Worm (Caenorhabditis elegans) whole organism, L3 larva: ENCODE results near the gene hlh-25.

Source experiments
- R02D3.7 ChIP-seq: fragments of 150-350 bp; optimal IDR thresholded peaks from 2 replicates; lab custom pipeline; 2014; ENCODE audit warnings: missing biosample characterization, missing genetic modification characterization
- ZK546.5 ChIP-seq: sonication (generic microtip); optimal IDR thresholded peaks from 2 replicates; lab custom pipeline; 2017; ENCODE audit warnings: missing biosample characterization, missing genetic modification characterization
- aly-2 ChIP-seq: fragments of 150-350 bp; optimal IDR thresholded peaks from 2 replicates; lab custom pipeline; 2014; ENCODE audit warnings: missing biosample characterization, missing genetic modification characterization
- ama-1 ChIP-seq: fragments of 150-350 bp; optimal IDR thresholded peaks from 2 replicates; lab custom pipeline; 2018
- ceh-16 ChIP-seq: sonication (generic microtip); optimal IDR thresholded peaks from 2 replicates; lab custom pipeline; 2017; ENCODE audit warnings: missing biosample characterization, missing genetic modification characterization
- ceh-28 ChIP-seq: fragments of 150-350 bp; optimal IDR thresholded peaks from 2 replicates; lab custom pipeline; 2014; ENCODE audit warnings: missing biosample characterization, missing genetic modification reagents, missing genetic modification characterization
- ceh-9 ChIP-seq: sonication (generic microtip); optimal IDR thresholded peaks from 2 replicates; lab custom pipeline; 2018; ENCODE audit warnings: missing biosample characterization, missing genetic modification characterization
- egl-5 ChIP-seq: fragments of 150-350 bp; optimal IDR thresholded peaks from 2 replicates; lab custom pipeline; 2017; ENCODE audit warnings: missing biosample characterization, missing genetic modification reagents, missing genetic modification characterization, inconsistent platforms
- elt-1 ChIP-seq: fragments of 150-350 bp; optimal IDR thresholded peaks from 2 replicates; lab custom pipeline; 2014; ENCODE audit warnings: missing biosample characterization, missing genetic modification characterization
- elt-2 ChIP-seq: sonication (generic microtip); optimal IDR thresholded peaks from 2 replicates; lab custom pipeline; 2016; ENCODE audit warnings: missing genetic modification reagents, mild to moderate bottlenecking, missing genetic modification characterization, missing compliant biosample characterization
- elt-3 ChIP-seq, 3 experiments: fragments of 150-350 bp in 1 of 3; sonication (generic microtip) in 2 of 3; optimal IDR thresholded peaks; 2 replicates in 2 of 3; 4 replicates in 1 of 3; lab custom pipeline; 2014 to 2017; ENCODE audit warnings: missing biosample characterization in 3 of 3, missing genetic modification characterization in 3 of 3
- fkh-2 ChIP-seq: fragments of 150-350 bp; optimal IDR thresholded peaks from 2 replicates; lab custom pipeline; 2014; ENCODE audit warnings: missing biosample characterization, missing genetic modification reagents, missing genetic modification characterization
- fos-1 ChIP-seq: fragments of 150-350 bp; optimal IDR thresholded peaks from 2 replicates; lab custom pipeline; 2014; ENCODE audit warnings: missing biosample characterization, missing genetic modification characterization
- hmg-11 ChIP-seq: sonication (generic microtip); optimal IDR thresholded peaks from 2 replicates; lab custom pipeline; 2016; ENCODE audit warnings: missing genetic modification characterization, missing compliant biosample characterization
- jun-1 ChIP-seq: fragments of 150-350 bp; optimal IDR thresholded peaks from 2 replicates; lab custom pipeline; 2014; ENCODE audit warnings: missing biosample characterization, missing genetic modification reagents, missing genetic modification characterization
- lin-15B ChIP-seq: fragments of 150-350 bp; optimal IDR thresholded peaks from 2 replicates; lab custom pipeline; 2014; ENCODE audit warnings: missing biosample characterization, missing genetic modification characterization
- lin-39 ChIP-seq: fragments of 150-350 bp; optimal IDR thresholded peaks from 2 replicates; lab custom pipeline; 2018; ENCODE audit warnings: missing biosample characterization, missing genetic modification reagents, missing genetic modification characterization
- mdl-1 ChIP-seq: fragments of 150-350 bp; optimal IDR thresholded peaks from 2 replicates; lab custom pipeline; 2014; ENCODE audit warnings: missing biosample characterization, missing genetic modification characterization
- mml-1 ChIP-seq: fragments of 150-350 bp; sonication (generic microtip); optimal IDR thresholded peaks from 3 replicates; lab custom pipeline; 2014; ENCODE audit warnings: missing biosample characterization, missing genetic modification characterization
- nfya-1 ChIP-seq: sonication (generic microtip); optimal IDR thresholded peaks from 2 replicates; lab custom pipeline; 2017; ENCODE audit warnings: missing genetic modification characterization, mild to moderate bottlenecking, missing compliant biosample characterization, antibody characterized with exemption, moderate library complexity; ENCODE audit not compliant: insufficient read depth
- nhr-23 ChIP-seq: fragments of 150-350 bp; optimal IDR thresholded peaks from 2 replicates; lab custom pipeline; 2014; ENCODE audit warnings: missing biosample characterization, missing genetic modification reagents, missing genetic modification characterization
- nhr-25 ChIP-seq: sonication (generic microtip); optimal IDR thresholded peaks from 2 replicates; lab custom pipeline; 2017; ENCODE audit warnings: missing biosample characterization, missing genetic modification characterization
- nhr-28 ChIP-seq: fragments of 150-350 bp; optimal IDR thresholded peaks from 2 replicates; lab custom pipeline; 2014; ENCODE audit warnings: missing biosample characterization, missing genetic modification characterization
- nhr-43 ChIP-seq: sonication (generic microtip); optimal IDR thresholded peaks from 2 replicates; lab custom pipeline; 2016; ENCODE audit warnings: mild to moderate bottlenecking, missing genetic modification characterization, missing compliant biosample characterization; ENCODE audit not compliant: poor library complexity, severe bottlenecking
- nhr-67 ChIP-seq: fragments of 150-350 bp; optimal IDR thresholded peaks from 2 replicates; lab custom pipeline; 2014; ENCODE audit warnings: missing biosample characterization, missing genetic modification characterization
- nhr-76 ChIP-seq: fragments of 150-350 bp; sonication (generic microtip); optimal IDR thresholded peaks from 5 replicates; lab custom pipeline; 2014; ENCODE audit warnings: missing biosample characterization, missing genetic modification characterization
- pha-4 ChIP-seq: fragments of 150-350 bp; optimal IDR thresholded peaks from 2 replicates; lab custom pipeline; 2014; ENCODE audit warnings: missing biosample characterization, missing genetic modification reagents, missing genetic modification characterization
- pqm-1 ChIP-seq: fragments of 150-350 bp; optimal IDR thresholded peaks from 2 replicates; lab custom pipeline; 2017; ENCODE audit warnings: missing biosample characterization, missing genetic modification characterization, inconsistent platforms
- sea-2 ChIP-seq: fragments of 150-350 bp; sonication (generic microtip); optimal IDR thresholded peaks from 4 replicates; lab custom pipeline; 2014; ENCODE audit warnings: missing biosample characterization, missing genetic modification reagents, missing genetic modification characterization
- skn-1 ChIP-seq: fragments of 150-350 bp; optimal IDR thresholded peaks from 2 replicates; lab custom pipeline; 2014; ENCODE audit warnings: missing biosample characterization, missing genetic modification characterization
- zag-1 ChIP-seq: fragments of 150-350 bp; optimal IDR thresholded peaks from 2 replicates; lab custom pipeline; 2014; ENCODE audit warnings: missing biosample characterization, missing genetic modification characterization
- ztf-11 ChIP-seq: fragments of 150-350 bp; optimal IDR thresholded peaks from 2 replicates; lab custom pipeline; 2014; ENCODE audit warnings: missing biosample characterization, missing genetic modification characterization
- ztf-4 ChIP-seq: fragments of 150-350 bp; optimal IDR thresholded peaks from 2 replicates; lab custom pipeline; 2014; ENCODE audit warnings: missing biosample characterization, missing genetic modification characterization

The hlh-25 gene

DNA sequence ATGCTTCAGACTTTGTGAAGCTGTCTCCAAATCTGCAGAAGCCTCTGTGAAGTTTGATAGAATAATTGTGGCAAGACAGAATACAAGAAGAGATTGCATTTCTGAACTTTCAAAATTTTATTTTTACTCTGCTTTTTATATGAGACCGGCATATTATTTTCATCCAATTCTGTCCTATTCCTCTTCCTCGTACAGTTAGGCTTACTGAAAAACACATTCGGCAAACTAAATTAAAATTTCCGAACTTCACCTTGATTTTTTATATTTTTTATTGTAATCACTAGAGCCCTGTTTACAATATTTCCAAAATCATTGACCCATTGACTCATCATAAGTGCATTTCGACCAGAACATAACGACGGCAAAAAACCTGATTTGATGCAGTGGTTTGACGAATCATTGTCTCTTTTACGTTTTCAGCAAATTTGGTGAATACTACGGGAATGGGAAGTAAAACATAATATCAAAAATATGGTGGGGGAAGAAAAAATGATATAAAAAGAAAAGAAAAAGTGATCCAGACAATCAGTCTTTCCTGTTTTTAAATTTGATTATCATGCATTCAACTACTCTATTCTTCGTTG lies 36.8 kb upstream of the hlh-25 start, which contains the start of the genes suex-1 and F12A10.9:
suex-1 (minus strand) TSS at position 101 of the 584 bp plus-strand sequence.
F12A10.9 (plus strand) TSS at position 534 of the 584 bp plus-strand sequence.
- TF ChIP-seq nhr-28 (tag; lab: Kevin White, UChicago) (no peak), R02D3.7 (tag; lab: Kevin White, UChicago) (no peak), skn-1 (tag; lab: Kevin White, UChicago) (no peak), nfya-1 (tag; lab: Kevin White, UChicago) (no peak), nhr-25 (tag; lab: Kevin White, UChicago) (no peak), mml-1 (tag; lab: Kevin White, UChicago) (no peak), nhr-67 (tag; lab: Kevin White, UChicago) (no peak), mdl-1 (tag; lab: Kevin White, UChicago) (no peak), lin-15B (no peak), elt-2 (tag; lab: Kevin White, UChicago) (no peak), ztf-11 (no peak), pqm-1 (no peak), ceh-28 (tag; lab: Kevin White, UChicago) (no peak), ZK546.5 (tag; lab: Kevin White, UChicago) (no peak), zag-1 (no peak), ceh-16 (tag; lab: Kevin White, UChicago) (no peak), ama-1 (lab: Kevin White, UChicago) (no peak)

DNA sequence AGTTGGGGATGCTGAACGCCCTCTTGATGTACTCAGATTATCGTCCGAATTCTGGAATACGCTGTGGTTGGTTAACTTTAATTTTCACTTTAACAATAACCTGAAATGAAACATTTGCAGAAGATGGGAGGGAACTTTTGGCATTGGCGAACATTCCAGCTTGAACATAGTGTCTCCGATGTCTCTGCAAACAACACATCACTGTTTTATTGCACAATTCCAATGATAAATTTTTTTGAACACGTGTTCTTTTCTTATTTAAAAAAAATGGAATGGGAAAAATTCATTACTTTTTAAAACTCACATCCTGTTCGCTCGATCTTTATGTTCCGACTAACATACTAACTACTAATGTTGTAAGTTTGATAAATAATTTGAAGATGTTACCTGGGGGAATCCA lies 34.6 kb upstream of the hlh-25 start, which contains the start of gene fzy-1:
fzy-1 (plus strand) TSS at position 301 of the 400 bp plus-strand sequence.
- TF ChIP-seq fos-1 (no peak), ztf-4 (no peak), nhr-25 (tag; lab: Kevin White, UChicago) (no peak), ZK546.5 (tag; lab: Kevin White, UChicago) (no peak), nhr-43 (tag; lab: Kevin White, UChicago) (no peak), R02D3.7 (tag; lab: Kevin White, UChicago) (no peak), jun-1 (no peak), nhr-76 (tag; lab: Kevin White, UChicago) (no peak), nhr-23 (tag; lab: Kevin White, UChicago) (no peak), hmg-11 (tag; lab: Kevin White, UChicago) (no peak), elt-3 (tag; optimal IDR thresholded peaks at IDR 0.05; lab: Kevin White, UChicago) (no peak), pha-4 (tag; lab: Kevin White, UChicago) (no peak), zag-1 (no peak), fkh-2 (tag; lab: Kevin White, UChicago) (no peak), skn-1 (tag; lab: Kevin White, UChicago) (no peak), ama-1 (lab: Kevin White, UChicago) (no peak)

DNA sequence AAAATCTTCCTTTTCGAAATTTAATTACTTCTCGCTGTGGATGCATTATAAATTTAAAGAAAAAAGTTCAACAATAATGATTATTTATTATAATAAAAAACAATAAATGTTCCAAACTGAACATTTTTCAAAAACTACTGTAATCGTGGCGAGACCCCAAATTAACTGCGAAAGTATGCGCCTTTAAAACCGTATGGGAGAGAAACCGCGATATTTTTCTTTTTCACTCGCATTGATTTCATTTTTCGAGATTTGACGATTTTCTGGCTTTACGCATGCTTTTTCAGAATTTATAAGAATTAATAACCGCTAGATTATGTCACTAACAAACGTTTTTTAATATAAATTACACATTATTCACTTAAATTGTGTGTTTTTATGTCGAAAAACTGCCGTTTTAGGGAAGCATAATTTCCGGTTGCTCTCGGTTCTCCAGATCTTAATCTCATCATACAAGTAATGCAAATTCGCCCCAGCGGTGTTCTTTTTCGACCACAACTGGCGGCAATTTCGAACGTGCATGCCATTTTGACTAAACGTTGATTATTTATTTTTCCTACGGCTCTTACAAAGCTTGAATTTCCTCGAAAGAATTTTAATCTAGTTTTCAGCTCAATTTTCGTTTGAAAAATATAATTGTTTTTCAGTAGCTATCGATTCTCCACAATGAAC lies 33.9 kb upstream of the hlh-25 start, which contains the start of gene F12A10.8:
F12A10.8 (minus strand) TSS at position 79 of the 672 bp plus-strand sequence.
- TF ChIP-seq pha-4 (tag; lab: Kevin White, UChicago), result no peak
- TF ChIP-seq fkh-2 (tag; lab: Kevin White, UChicago), result no peak
- TF ChIP-seq nfya-1 (tag; lab: Kevin White, UChicago), result peak; percentile 44
- no peak for TF ChIP-seq nhr-43 (tag; lab: Kevin White, UChicago)
- TF ChIP-seq egl-5 (tag; lab: Kevin White, UChicago), result no peak
- peak; percentile 76 for TF ChIP-seq lin-15B
- no peak for TF ChIP-seq elt-3 (tag; optimal IDR thresholded peaks at IDR 0.05; lab: Kevin White, UChicago)
- no peak for TF ChIP-seq ceh-9
- peak; percentile 5 for TF ChIP-seq elt-1 (tag; lab: Kevin White, UChicago)
- TF ChIP-seq elt-2 (tag; lab: Kevin White, UChicago), result peak; percentile 13
- TF ChIP-seq sea-2 (GFP tag; lab: Kevin White, UChicago), result no peak
- TF ChIP-seq lin-39 (tag; lab: Kevin White, UChicago), result peak; percentile 37

DNA sequence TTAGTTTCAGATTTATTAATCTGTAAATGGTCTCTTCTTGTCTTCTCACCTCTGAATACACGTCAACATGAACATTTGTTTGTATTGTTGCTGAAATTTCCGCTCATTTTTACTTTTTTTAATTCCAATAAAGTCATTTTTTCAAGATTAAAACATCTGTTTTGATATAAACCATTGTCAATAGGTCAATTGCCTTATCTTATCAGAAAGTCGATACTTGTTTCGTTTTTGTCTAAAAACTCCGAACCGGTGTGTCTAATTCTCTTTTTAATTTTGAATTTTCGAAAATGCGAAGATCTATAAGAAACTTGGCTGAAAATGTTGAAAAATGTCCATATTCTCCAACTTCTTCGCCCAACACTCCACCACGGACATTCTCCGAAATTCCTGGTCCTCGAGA lies 31.3 kb upstream of the hlh-25 start, which contains the start of gene cyp-44A1:
cyp-44A1 (plus strand) TSS at position 285 of the 400 bp plus-strand sequence.
- TF ChIP-seq elt-2 (tag; lab: Kevin White, UChicago), result peak; percentile 67
- no peak for TF ChIP-seq aly-2 (tag; lab: Kevin White, UChicago)
- no peak for TF ChIP-seq pha-4 (tag; lab: Kevin White, UChicago)
- TF ChIP-seq, all 47 proteins: peak for 1
